Worm (Caenorhabditis elegans): ENCODE measurements around the gene str-146.

The str-146 gene

DNA sequence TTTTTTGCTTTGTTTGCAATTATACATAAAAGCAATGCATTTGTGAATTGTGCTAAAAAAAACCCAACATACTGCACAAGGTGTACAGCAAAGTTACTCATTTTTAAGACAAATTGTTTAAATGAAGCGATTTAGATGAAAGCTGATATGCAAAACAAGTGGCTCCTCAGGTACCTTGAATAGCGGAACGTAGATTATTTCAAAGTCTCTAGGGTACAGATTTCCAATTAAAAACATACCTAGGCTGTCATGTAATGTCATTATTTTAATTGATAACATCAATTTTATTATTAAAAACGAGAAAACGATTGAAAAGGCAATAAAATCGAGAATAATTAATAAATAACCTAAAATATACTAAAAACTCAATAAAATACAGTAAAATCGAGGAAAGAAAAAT is 33.2 kb downstream of the str-146 start, which contains the start of gene str-139:
Gene str-139 (minus strand): TSS at position 101 of the 400 bp plus-strand sequence.
- TF ChIP-seq W03F9.2 (tag; optimal IDR thresholded peaks at IDR 0.05) (no peak), dao-5 (tag; optimal IDR thresholded peaks at IDR 0.05) (no peak), him-1 (tag; optimal IDR thresholded peaks at IDR 0.05) (no peak)

DNA sequence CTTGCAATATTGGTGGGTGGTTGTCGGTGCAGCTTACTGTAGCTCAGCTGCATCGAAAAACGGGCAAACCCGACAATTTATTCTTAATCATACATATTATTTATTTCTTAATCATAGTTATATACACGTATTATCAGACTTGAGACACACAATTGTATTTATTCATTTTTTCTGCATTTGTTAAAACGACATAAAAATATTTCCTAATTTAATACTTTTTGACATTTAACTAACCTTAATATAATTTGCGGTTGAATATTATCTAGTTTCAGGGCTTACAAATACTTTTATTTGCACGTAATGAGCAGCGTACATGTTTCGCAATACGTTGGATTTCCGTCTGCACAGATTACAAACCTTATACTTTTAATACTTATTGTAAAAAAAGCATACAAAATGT is 36.9 kb downstream of the str-146 start, which contains the start of gene str-138:
Gene str-138 (plus strand): TSS at position 301 of the 400 bp plus-strand sequence.
- no peak for TF ChIP-seq W03F9.2 (tag; optimal IDR thresholded peaks at IDR 0.05)
- TF ChIP-seq dao-5 (tag; optimal IDR thresholded peaks at IDR 0.05) = no peak
- no peak for TF ChIP-seq him-1 (tag; optimal IDR thresholded peaks at IDR 0.05)

DNA sequence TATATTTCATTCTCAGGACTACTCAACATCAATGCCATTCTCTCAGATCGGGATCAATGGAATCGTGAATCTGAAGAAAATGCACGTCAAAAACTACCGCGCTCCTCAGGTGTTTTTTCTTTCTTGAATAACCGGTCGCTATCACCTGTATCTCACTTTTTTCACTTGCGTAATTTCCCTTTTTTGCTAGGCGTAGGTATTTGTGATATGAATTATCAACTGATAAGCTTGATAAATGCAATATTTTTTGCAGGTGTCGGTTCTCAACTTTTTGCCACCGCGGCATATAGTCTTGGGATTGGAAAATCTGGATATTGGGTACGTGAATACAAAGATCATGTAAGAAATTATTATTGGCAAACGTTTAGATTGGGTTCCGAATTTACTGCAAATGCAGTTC is 40.1 kb downstream of the str-146 start:
- TF ChIP-seq dao-5 (tag; optimal IDR thresholded peaks at IDR 0.05) = no peak
- TF ChIP-seq him-1 (tag; optimal IDR thresholded peaks at IDR 0.05) = no peak
- TF ChIP-seq W03F9.2 (tag; optimal IDR thresholded peaks at IDR 0.05) = no peak

DNA sequence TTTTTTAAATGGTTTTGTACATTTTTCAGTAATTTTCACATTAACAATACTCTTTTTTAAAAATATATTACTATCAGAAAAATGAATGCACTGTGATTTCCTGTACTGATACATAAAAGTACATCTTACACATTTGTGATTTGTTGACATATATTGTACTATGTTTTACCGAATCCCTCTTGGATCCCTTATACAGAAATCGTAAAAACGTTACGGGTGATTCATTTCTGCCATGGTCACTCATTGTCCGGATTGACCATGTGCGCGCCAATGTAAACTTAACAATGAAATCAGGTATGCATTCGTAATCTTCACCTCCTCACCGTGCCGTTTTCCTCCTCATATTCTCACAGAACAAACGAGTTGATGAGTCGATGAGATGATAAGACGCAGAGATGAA is 41.1 kb downstream of the str-146 start, which contains the start of gene ZC513.2:
Gene ZC513.2 (plus strand): TSS at position 301 of the 400 bp plus-strand sequence.
- no peak for TF ChIP-seq W03F9.2 (tag; optimal IDR thresholded peaks at IDR 0.05)

DNA sequence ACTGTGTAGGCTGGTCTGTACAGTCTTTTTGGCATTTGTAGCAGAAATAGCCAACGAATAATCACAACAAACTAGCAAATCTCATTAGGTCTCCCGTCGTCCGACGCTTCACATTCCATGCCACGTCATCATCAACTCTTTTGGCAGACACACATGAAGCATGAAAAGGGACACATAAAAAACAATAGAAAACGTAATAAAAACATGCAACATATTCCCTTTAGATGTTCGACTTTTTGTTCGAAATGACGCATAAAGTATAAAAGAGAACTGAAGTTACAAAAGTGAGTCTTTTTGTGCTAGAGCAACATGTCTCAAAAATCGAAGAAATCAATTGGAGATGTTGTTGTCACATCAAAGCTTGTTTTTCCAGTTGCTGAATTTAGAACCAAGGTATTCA is 43.4 kb downstream of the str-146 start, which contains the start of gene sth-1:
Gene sth-1 (plus strand): TSS at position 301 of the 400 bp plus-strand sequence.
- TF ChIP-seq dao-5 (tag; optimal IDR thresholded peaks at IDR 0.05) (no peak), him-1 (tag; optimal IDR thresholded peaks at IDR 0.05) (no peak), W03F9.2 (tag; optimal IDR thresholded peaks at IDR 0.05) (no peak)

- no peak for TF ChIP-seq dao-5 (tag; optimal IDR thresholded peaks at IDR 0.05)
- no peak for TF ChIP-seq him-1 (tag; optimal IDR thresholded peaks at IDR 0.05)
- TF ChIP-seq W03F9.2 (tag; optimal IDR thresholded peaks at IDR 0.05) = no peak
Measured at ce11 chrV:8050811-8051210, 44.5 kb downstream of the str-146 start, which contains the start of gene col-43. TSS of gene col-43 (minus strand) at chrV:8050911.

DNA sequence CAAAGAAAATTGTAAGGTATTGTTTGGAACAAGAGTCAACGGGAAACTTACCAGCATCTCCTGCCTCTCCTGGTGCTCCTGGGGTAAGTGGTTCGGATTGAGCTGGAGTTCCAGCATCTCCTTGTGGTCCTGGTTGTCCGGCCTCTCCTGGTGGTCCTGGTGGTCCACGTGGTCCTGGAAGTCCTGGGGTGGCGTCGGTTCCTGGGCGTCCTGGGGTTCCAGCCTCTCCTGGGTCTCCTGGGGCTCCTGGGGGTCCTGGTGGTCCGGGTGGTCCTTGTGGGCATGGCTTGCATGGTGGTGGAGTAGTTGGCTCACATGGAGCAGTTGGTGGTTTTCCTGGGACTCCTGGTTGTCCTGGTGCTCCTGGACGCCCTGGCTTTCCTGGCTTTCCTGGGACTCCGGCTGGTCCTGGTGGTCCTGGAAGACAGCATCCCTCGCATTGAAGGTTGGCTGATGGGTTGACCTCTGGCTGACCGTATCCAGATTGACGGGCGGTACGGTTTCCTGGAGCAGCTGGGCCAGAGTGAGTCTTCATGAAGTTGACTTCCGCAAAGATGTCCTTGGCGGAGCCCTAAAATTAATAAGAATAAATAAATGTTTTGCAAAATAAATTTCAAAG is 45.1 kb downstream of the str-146 start:
- TF ChIP-seq him-1 (tag; optimal IDR thresholded peaks at IDR 0.05) (no peak), dao-5 (tag; optimal IDR thresholded peaks at IDR 0.05) (no peak), W03F9.2 (tag; optimal IDR thresholded peaks at IDR 0.05) (no peak)

DNA sequence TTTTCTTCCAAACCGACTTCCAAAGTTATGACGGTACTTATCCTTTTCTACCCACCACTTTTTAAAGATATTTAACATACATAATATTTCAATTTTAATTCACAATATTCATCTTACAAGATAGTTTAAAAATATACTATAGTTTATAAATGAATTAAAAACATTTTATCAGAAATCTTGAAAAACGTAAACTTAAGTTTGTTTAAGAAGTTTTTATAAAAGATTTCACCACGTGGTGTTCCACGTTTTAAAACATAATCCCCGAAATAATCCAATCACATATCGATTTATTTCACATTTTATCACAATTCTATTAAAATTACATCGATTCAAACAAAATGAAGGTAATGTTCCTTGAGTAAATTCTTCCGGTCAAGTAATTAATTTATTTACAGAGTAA is 48.6 kb downstream of the str-146 start, which contains the start of gene ZC513.3:
Gene ZC513.3 (plus strand): TSS at position 301 of the 400 bp plus-strand sequence.
- no peak for TF ChIP-seq W03F9.2 (tag; optimal IDR thresholded peaks at IDR 0.05)
- TF ChIP-seq him-1 (tag; optimal IDR thresholded peaks at IDR 0.05) = no peak
- TF ChIP-seq dao-5 (tag; optimal IDR thresholded peaks at IDR 0.05) = no peak

DNA sequence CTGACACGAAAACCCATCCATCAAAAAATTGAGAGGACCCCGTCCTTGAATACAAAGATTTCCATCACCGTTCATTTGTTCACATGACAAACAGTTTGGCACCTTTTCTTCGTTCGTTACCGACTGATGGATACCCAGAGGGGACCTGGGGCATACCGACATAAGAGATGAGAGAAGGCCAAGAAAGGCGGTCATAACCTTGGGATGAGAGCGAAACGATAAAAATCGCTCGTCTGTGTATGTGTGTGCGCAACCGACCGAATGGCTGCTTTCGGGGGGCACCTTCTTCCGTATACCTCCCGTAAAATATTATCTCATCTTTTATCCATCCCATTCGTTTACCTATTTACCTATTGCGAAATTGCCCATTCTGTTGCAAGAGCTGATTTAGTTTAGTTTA is 50.3 kb downstream of the str-146 start:
- no peak for TF ChIP-seq him-1 (tag; optimal IDR thresholded peaks at IDR 0.05)
- TF ChIP-seq dao-5 (tag; optimal IDR thresholded peaks at IDR 0.05) = no peak
- no peak for TF ChIP-seq W03F9.2 (tag; optimal IDR thresholded peaks at IDR 0.05)

DNA sequence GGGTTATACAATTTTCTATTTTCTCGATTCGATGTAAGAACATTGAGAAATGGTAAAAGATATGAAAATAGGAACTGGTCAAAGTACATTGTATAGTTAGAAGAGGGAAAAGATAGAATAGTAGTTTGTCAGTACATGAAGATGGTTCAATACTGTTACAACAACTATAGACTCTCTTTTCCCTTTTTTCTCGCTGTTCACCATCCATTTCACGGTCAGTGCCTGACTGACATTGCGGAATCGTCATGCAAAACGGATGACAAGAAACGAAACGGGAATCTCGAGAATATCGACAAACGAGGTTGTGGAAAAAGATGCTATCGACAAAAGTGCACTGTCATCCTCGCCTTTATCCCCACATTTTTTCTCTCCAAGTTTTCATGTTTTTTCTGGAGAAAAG is 51.6 kb downstream of the str-146 start:
- TF ChIP-seq dao-5 (tag; optimal IDR thresholded peaks at IDR 0.05) = no peak
- no peak for TF ChIP-seq W03F9.2 (tag; optimal IDR thresholded peaks at IDR 0.05)
- TF ChIP-seq him-1 (tag; optimal IDR thresholded peaks at IDR 0.05) = no peak

Data from whole organism, L4/young adult.